Fruit fly (Drosophila melanogaster): ENCODE results near the gene CG12310.

DNA sequence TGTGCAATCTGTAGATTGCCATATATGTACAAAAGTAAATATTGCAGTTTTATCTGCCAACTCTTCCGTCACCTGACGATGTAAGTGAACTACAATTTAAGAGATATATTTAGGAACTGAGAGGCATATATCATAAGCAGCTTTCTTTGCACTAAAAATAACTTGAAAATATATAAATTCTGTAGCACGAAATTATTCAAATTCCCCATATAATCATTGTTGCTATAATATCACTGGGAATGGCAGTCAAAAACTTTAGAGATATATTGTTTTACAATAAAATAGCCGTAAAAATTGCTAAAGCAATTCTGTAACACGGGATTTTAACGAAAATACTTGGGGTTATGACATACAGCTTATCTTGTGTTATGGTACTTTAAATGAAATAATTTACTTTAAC, 719 bp upstream of the CG12310 start, which contains the start of gene CG43679:
- TF ChIP-seq br (GFP tag; optimal IDR thresholded peaks at IDR 0.05) (no peak), Hnf4 (GFP tag; optimal IDR thresholded peaks at IDR 0.05) (no peak), Rel (GFP tag; optimal IDR thresholded peaks at IDR 0.05) (no peak), Rel (tag; optimal IDR thresholded peaks at IDR 0.05) (no peak), Abd-B (GFP tag; optimal IDR thresholded peaks at IDR 0.05) (no peak)
